Worm (Caenorhabditis elegans): ENCODE data around the gene AC7.3.

The AC7.3 gene

ce11 chrIV:5081122-5081521 lies 30.5 kb upstream of the AC7.3 start (continued):
- TF ChIP-seq daf-8 (GFP tag; IDR thresholded peaks at IDR 0.05) (no peak), hmg-1.1 (GFP tag; IDR thresholded peaks at IDR 0.05) (peak; percentile 48; the same call in 1 of the 2 replicates)

DNA sequence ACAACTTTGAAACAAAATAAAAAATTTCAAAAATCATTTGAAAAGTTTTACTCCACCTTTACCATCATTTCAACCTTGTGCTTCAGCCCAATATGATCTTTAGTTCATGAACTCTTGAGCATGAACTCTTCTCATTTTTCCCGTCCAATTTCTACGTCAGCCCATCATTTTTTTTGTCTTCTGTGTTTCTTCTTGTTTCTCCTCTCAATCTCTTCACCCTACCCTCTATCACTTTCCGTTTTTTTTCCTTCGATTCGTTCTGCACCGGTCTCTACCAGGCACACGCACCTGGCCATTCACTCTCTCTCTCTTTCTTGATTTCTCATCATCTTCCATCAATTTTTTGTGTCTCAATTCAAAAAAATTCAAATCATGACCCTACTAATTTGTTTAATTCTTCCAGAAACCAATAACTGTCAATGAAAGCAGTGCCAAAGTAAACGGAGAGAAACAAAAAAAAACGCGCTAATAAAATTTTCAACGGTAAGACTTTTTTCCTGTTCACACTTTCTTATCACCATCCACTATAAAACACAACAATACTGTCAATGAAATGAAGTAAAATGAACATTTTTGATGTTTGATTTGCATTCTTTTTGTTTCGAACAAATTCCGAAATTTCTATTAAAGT lies 28.6 kb upstream of the AC7.3 start, which contains the start of gene pygo-1:
pygo-1 (plus strand) TSS at position 404 of the 631 bp plus-strand sequence.
- TF ChIP-seq lin-1 (GFP tag; IDR thresholded peaks at IDR 0.05) (no peak), T20F7.1 (GFP tag; optimal IDR thresholded peaks at IDR 0.05) (no peak), tra-1 (GFP tag; IDR thresholded peaks at IDR 0.05) (no peak), mdl-1 (tag; optimal IDR thresholded peaks at IDR 0.05) (peak in 1 of 2 experiments; percentile 30), zfp-2 (tag; optimal IDR thresholded peaks at IDR 0.05) (no peak), daf-16 (GFP tag; optimal IDR thresholded peaks at IDR 0.05) (no peak), daf-16 (tag; optimal IDR thresholded peaks at IDR 0.05) (peak; percentile 70), mep-1 (tag; optimal IDR thresholded peaks at IDR 0.05) (peak; percentile 18), ctbp-1 (GFP tag; IDR thresholded peaks at IDR 0.05) (0 out of 2 replicates have a peak, but pooled peaks have one; percentile 16), ztf-11 (tag; optimal IDR thresholded peaks at IDR 0.05) (no peak), pha-4 (GFP tag; IDR thresholded peaks at IDR 0.05) (no peak), pha-4 (tag; optimal IDR thresholded peaks at IDR 0.05) (no peak), nhr-237 (tag; optimal IDR thresholded peaks at IDR 0.05) (no peak), nhr-6 (tag; optimal IDR thresholded peaks at IDR 0.05) (no peak), ceh-44 (GFP tag; IDR thresholded peaks at IDR 0.05) (no peak), zip-11 (GFP tag; IDR thresholded peaks at IDR 0.05) (no peak), lin-13 (GFP tag; optimal IDR thresholded peaks at IDR 0.05) (no peak), hlh-30 (tag; optimal IDR thresholded peaks at IDR 0.05; ENCODE audit: insufficient read depth) (peak; percentile 9), zip-2 (tag; optimal IDR thresholded peaks at IDR 0.05) (no peak), dmd-8 (GFP tag; IDR thresholded peaks at IDR 0.05) (0 out of 2 replicates have a peak, but pooled peaks have one; percentile 38), nhr-41 (GFP tag; IDR thresholded peaks at IDR 0.05) (no peak), dve-1 (tag; optimal IDR thresholded peaks at IDR 0.05; ENCODE audit: insufficient read depth) (peak; percentile 34), nhr-48 (tag; optimal IDR thresholded peaks at IDR 0.05) (peak; percentile 51), nhr-42 (GFP tag; IDR thresholded peaks at IDR 0.05) (no peak), daf-8 (GFP tag; IDR thresholded peaks at IDR 0.05) (no peak), hlh-11 (tag; optimal IDR thresholded peaks at IDR 0.05) (peak; percentile 72), nhr-28 (tag; optimal IDR thresholded peaks at IDR 0.05) (peak; percentile 58), zag-1 (tag; optimal IDR thresholded peaks at IDR 0.05) (no peak), daf-19 (GFP tag; conservative IDR thresholded peaks at IDR 0.05) (no peak), ceh-32 (tag; optimal IDR thresholded peaks at IDR 0.05; ENCODE audit: poor library complexity) (no peak), F44E2.7 (GFP tag; IDR thresholded peaks at IDR 0.05) (no peak), dmd-6 (GFP tag; IDR thresholded peaks at IDR 0.05) (peak; percentile 39), php-3 (GFP tag; IDR thresholded peaks at IDR 0.05) (peak; percentile 63; the same call in 1 of the 2 replicates), skn-1 (tag; optimal IDR thresholded peaks at IDR 0.05) (no peak), lsy-2 (tag; optimal IDR thresholded peaks at IDR 0.05) (peak in 1 of 2 experiments; percentile 46), ZK337.2 (GFP tag; IDR thresholded peaks at IDR 0.05) (no peak), lir-3 (tag; optimal IDR thresholded peaks at IDR 0.05) (no peak), fkh-10 (GFP tag; optimal IDR thresholded peaks at IDR 0.05) (no peak), zfp-3 (GFP tag; conservative IDR thresholded peaks at IDR 0.05) (no peak), F37D6.2 (tag; optimal IDR thresholded peaks at IDR 0.05) (no peak), hif-1 (tag; optimal IDR thresholded peaks at IDR 0.05) (no peak), unc-130 (GFP tag; optimal IDR thresholded peaks at IDR 0.05) (no peak), lin-39 (tag; optimal IDR thresholded peaks at IDR 0.05) (no peak), D1046.2 (GFP tag; IDR thresholded peaks at IDR 0.05) (no peak), F49E8.2 (tag; optimal IDR thresholded peaks at IDR 0.05; ENCODE audit: borderline replicate concordance) (no peak), pqm-1 (tag; optimal IDR thresholded peaks at IDR 0.05) (peak; percentile 20), Y48G9A.11 (GFP tag; IDR thresholded peaks at IDR 0.05) (no peak)
